Fruit fly (Drosophila melanogaster): ENCODE results near the gene Gdap1.

Gdap1 gene

dm6 chr3L:5187572-5187934 lies 45.8 kb downstream of the Gdap1 start (continued):
- TF ChIP-seq Poxn (GFP tag; IDR thresholded peaks at IDR 0.05) = no peak
- no peak for TF ChIP-seq GATAe (GFP tag; conservative IDR thresholded peaks at IDR 0.05)
- TF ChIP-seq CG7745 (tag; optimal IDR thresholded peaks at IDR 0.05) = no peak
- TF ChIP-seq CG1603 (tag; optimal IDR thresholded peaks at IDR 0.05) = peak; percentile 81
- TF ChIP-seq CG2199 (GFP tag; IDR thresholded peaks at IDR 0.05) = no peak
- TF ChIP-seq CG15601 (tag; optimal IDR thresholded peaks at IDR 0.05) = no peak
- TF ChIP-seq CG8089 (GFP tag; optimal IDR thresholded peaks at IDR 0.05) = peak; percentile 59
- TF ChIP-seq CG2116 (GFP tag; optimal IDR thresholded peaks at IDR 0.05) = no peak
- peak; percentile 51 for TF ChIP-seq CG1233 (GFP tag; optimal IDR thresholded peaks at IDR 0.05)
- peak; percentile 46; the same call in 1 of the 2 replicates for TF ChIP-seq ap (GFP tag; IDR thresholded peaks at IDR 0.05)
- peak; percentile 79 for TF ChIP-seq nmo (GFP tag; optimal IDR thresholded peaks at IDR 0.05)
- no peak for TF ChIP-seq fd64A (GFP tag; optimal IDR thresholded peaks at IDR 0.05)
- no peak for TF ChIP-seq HLHmδ (GFP tag; optimal IDR thresholded peaks at IDR 0.05)
- TF ChIP-seq CG11456 (GFP tag; IDR thresholded peaks at IDR 0.05) = no peak; the same call in 2 of the 3 replicates
- no peak for TF ChIP-seq HLH4C (GFP tag; IDR thresholded peaks at IDR 0.05; ENCODE audit: partially characterized antibody)
- TF ChIP-seq Doc2 (GFP tag; IDR thresholded peaks at IDR 0.05) = no peak
- TF ChIP-seq phol (tag; optimal IDR thresholded peaks at IDR 0.05) = peak; percentile 77
- peak; percentile 81 for TF ChIP-seq Med (GFP tag)
- TF ChIP-seq CG17385 (GFP tag; optimal IDR thresholded peaks at IDR 0.05) = no peak
- TF ChIP-seq emc (GFP tag; optimal IDR thresholded peaks at IDR 0.05) = no peak
- peak; percentile 69 for TF ChIP-seq CG12769 (tag; optimal IDR thresholded peaks at IDR 0.05)
- TF ChIP-seq usp (GFP tag; optimal IDR thresholded peaks at IDR 0.05) = no peak
- no peak for TF ChIP-seq grn (GFP tag; optimal IDR thresholded peaks at IDR 0.05)
- no peak for TF ChIP-seq gfzf (GFP tag; optimal IDR thresholded peaks at IDR 0.05)
- TF ChIP-seq C15 (GFP tag; IDR thresholded peaks at IDR 0.05) = no peak
- no peak for TF ChIP-seq CG4707 (GFP tag; optimal IDR thresholded peaks at IDR 0.05)
- no peak for TF ChIP-seq yki (optimal IDR thresholded peaks at IDR 0.05)
- TF ChIP-seq fu2 (GFP tag; optimal IDR thresholded peaks at IDR 0.05) = peak; percentile 36
- no peak for TF ChIP-seq CG17912 (GFP tag; optimal IDR thresholded peaks at IDR 0.05)
- TF ChIP-seq eve (GFP tag; optimal IDR thresholded peaks at IDR 0.05) = no peak
- TF ChIP-seq dimm (GFP tag; IDR thresholded peaks at IDR 0.05) = no peak
- TF ChIP-seq chn (GFP tag; optimal IDR thresholded peaks at IDR 0.05) = peak; percentile 39
- peak in 1 of 2 experiments; percentile 35 for TF ChIP-seq Eip74EF (GFP tag; optimal IDR thresholded peaks at IDR 0.05)
- no peak for TF ChIP-seq Tbp (GFP tag; optimal IDR thresholded peaks at IDR 0.05)
- TF ChIP-seq CG32767 (GFP tag; IDR thresholded peaks at IDR 0.05) = peak; percentile 51; the same call in 1 of the 2 replicates
- no peak for TF ChIP-seq pfk (GFP tag; optimal IDR thresholded peaks at IDR 0.05)
- TF ChIP-seq CG31388 (GFP tag; optimal IDR thresholded peaks at IDR 0.05) = no peak
- TF ChIP-seq CG13424 (tag; optimal IDR thresholded peaks at IDR 0.05) = peak; percentile 58
- TF ChIP-seq CG4404 (GFP tag; IDR thresholded peaks at IDR 0.05) = peak; percentile 48
- TF ChIP-seq Jarid2 (GFP tag; optimal IDR thresholded peaks at IDR 0.05) = no peak
- TF ChIP-seq CG10565 (GFP tag; optimal IDR thresholded peaks at IDR 0.05) = no peak
- TF ChIP-seq zen (tag; optimal IDR thresholded peaks at IDR 0.05) = peak; percentile 71
- TF ChIP-seq CG2712 (tag; optimal IDR thresholded peaks at IDR 0.05) = peak; percentile 83
- TF ChIP-seq Dad (GFP tag; optimal IDR thresholded peaks at IDR 0.05) = no peak
- TF ChIP-seq CG13624 (GFP tag; optimal IDR thresholded peaks at IDR 0.05) = no peak
- TF ChIP-seq Neu2 (GFP tag; optimal IDR thresholded peaks at IDR 0.05; ENCODE audit: borderline replicate concordance) = no peak
- no peak for TF ChIP-seq pita (GFP tag; optimal IDR thresholded peaks at IDR 0.05)
- TF ChIP-seq Awh (GFP tag; IDR thresholded peaks at IDR 0.05) = peak; percentile 45; the same call in 1 of the 2 replicates
- TF ChIP-seq trh (GFP tag; optimal IDR thresholded peaks at IDR 0.05) = no peak
- no peak for TF ChIP-seq zen2 (GFP tag; IDR thresholded peaks at IDR 0.05; ENCODE audit: partially characterized antibody)
- TF ChIP-seq ro (GFP tag; IDR thresholded peaks at IDR 0.05) = no peak; the same call in 1 of the 2 replicates
- no peak for TF ChIP-seq CG8765 (GFP tag; IDR thresholded peaks at IDR 0.05)

All from whole organism, embryonic.